Worm (Caenorhabditis elegans): Measurements from ENCODE around the gene cyp-14A5.

DNA sequence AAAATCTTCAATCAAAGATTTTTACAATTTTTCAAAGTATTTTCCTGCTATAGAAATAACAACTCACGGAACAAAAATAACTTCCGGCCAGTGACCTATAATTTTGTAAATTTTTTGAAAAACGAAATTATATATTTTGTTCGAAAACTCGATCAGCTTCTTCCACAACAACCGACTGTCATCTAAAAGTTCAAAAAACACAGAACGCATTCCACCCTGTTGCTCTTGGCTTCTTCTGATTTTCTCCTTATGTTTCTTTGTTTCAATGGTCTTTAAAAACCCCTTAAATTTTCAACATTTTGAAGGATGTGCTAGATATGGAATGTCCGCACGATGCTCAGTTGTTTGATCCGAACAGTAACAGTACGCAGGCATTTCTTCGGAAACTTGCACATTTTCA is 18.0 kb downstream of the cyp-14A5 start, which contains the start of gene dmsr-7:
- TF ChIP-seq ama-1 (optimal IDR thresholded peaks at IDR 0.05) (no peak), ama-1 (GFP tag; optimal IDR thresholded peaks at IDR 0.05) (no peak), pbrm-1 (GFP tag; IDR thresholded peaks at IDR 0.05) (no peak), rcor-1 (GFP tag; IDR thresholded peaks at IDR 0.05) (no peak), Y67H2A.10 (GFP tag; conservative IDR thresholded peaks at IDR 0.05) (no peak), gei-17 (GFP tag; optimal IDR thresholded peaks at IDR 0.05) (no peak), F37B4.10 (GFP tag; IDR thresholded peaks at IDR 0.05) (no peak), let-526 (GFP tag; IDR thresholded peaks at IDR 0.05) (no peak), B0019.2 (GFP tag; conservative IDR thresholded peaks at IDR 0.05) (no peak)
